Fruit fly (Drosophila melanogaster): ENCODE results near the gene CG10646.

The CG10646 gene

dm6 chr3L:12523941-12524340 is 20.2 kb upstream of the CG10646 start, which contains the start of the genes ver and Gcn5 (continued):
- TF ChIP-seq CG10959 (GFP tag; IDR thresholded peaks at IDR 0.05), result peak; percentile 85
- TF ChIP-seq jumu (GFP tag; optimal IDR thresholded peaks at IDR 0.05), result peak; percentile 78
- TF ChIP-seq CG15073 (GFP tag; optimal IDR thresholded peaks at IDR 0.05), result peak; percentile 20
- TF ChIP-seq Pdp1 (GFP tag; optimal IDR thresholded peaks at IDR 0.05), result peak; percentile 85 to 86
- TF ChIP-seq CG7987 (GFP tag; optimal IDR thresholded peaks at IDR 0.05), result peak; percentile 81
- peak; percentile 73 for TF ChIP-seq eyg (GFP tag; optimal IDR thresholded peaks at IDR 0.05)
- TF ChIP-seq repo (GFP tag; optimal IDR thresholded peaks at IDR 0.05), result peak; percentile 49
- TF ChIP-seq CG4282 (GFP tag; optimal IDR thresholded peaks at IDR 0.05), result peak; percentile 10
- no peak for TF ChIP-seq hb (GFP tag; IDR thresholded peaks at IDR 0.05; ENCODE audit: partially characterized antibody)
- TF ChIP-seq CG14014 (GFP tag; IDR thresholded peaks at IDR 0.05), result peak; percentile 94
- peak; percentile 91 for TF ChIP-seq ase (GFP tag; IDR thresholded peaks at IDR 0.05)
- TF ChIP-seq Poxn (GFP tag; IDR thresholded peaks at IDR 0.05), result peak; percentile 78; the same call in 1 of the 2 replicates
- TF ChIP-seq ap (GFP tag; IDR thresholded peaks at IDR 0.05), result peak; percentile 84
- peak; percentile 100 for TF ChIP-seq trem (tag; optimal IDR thresholded peaks at IDR 0.05)
- TF ChIP-seq dm (GFP tag; optimal IDR thresholded peaks at IDR 0.05), result peak; percentile 62
- TF ChIP-seq sr (GFP tag; IDR thresholded peaks at IDR 0.05), result peak; percentile 75; the same call in 2 of the 3 replicates
- TF ChIP-seq CG7786 (GFP tag; optimal IDR thresholded peaks at IDR 0.05), result peak; percentile 80
- TF ChIP-seq CG6765 (GFP tag; optimal IDR thresholded peaks at IDR 0.05), result peak; percentile 74
- TF ChIP-seq crc (GFP tag; optimal IDR thresholded peaks at IDR 0.05), result peak; percentile 71
- peak; percentile 90 for TF ChIP-seq CG12769 (tag; optimal IDR thresholded peaks at IDR 0.05)
- no peak for TF ChIP-seq yki (optimal IDR thresholded peaks at IDR 0.05)
- peak; percentile 92 for TF ChIP-seq Dek (tag; optimal IDR thresholded peaks at IDR 0.05)
- no peak for TF ChIP-seq pita (GFP tag; optimal IDR thresholded peaks at IDR 0.05)
- peak; percentile 64 for TF ChIP-seq CHES-1-like (GFP tag; optimal IDR thresholded peaks at IDR 0.05)
- TF ChIP-seq CG9797 (GFP tag; optimal IDR thresholded peaks at IDR 0.05), result peak; percentile 67
- TF ChIP-seq bbx (GFP tag; IDR thresholded peaks at IDR 0.05; ENCODE audit: partially characterized antibody), result 0 out of 2 replicates have a peak, but pooled peaks have one; percentile 13
- TF ChIP-seq H15 (GFP tag; IDR thresholded peaks at IDR 0.05), result peak; percentile 94
- peak; percentile 21 for TF ChIP-seq Elba2 (GFP tag; optimal IDR thresholded peaks at IDR 0.05)
- peak; percentile 87 for TF ChIP-seq Asciz (GFP tag; optimal IDR thresholded peaks at IDR 0.05)
- peak; percentile 72 for TF ChIP-seq CG17912 (GFP tag; optimal IDR thresholded peaks at IDR 0.05)
- peak; percentile 68 for TF ChIP-seq Adf1 (GFP tag; IDR thresholded peaks at IDR 0.05)
- peak; percentile 93 for TF ChIP-seq Awh (GFP tag; IDR thresholded peaks at IDR 0.05)
- TF ChIP-seq CG2199 (GFP tag; IDR thresholded peaks at IDR 0.05), result 0 out of 3 replicates have a peak, but pooled peaks have one; percentile 77
- peak; percentile 95 for TF ChIP-seq slbo (GFP tag; IDR thresholded peaks at IDR 0.05)
- TF ChIP-seq GATAe (GFP tag; conservative IDR thresholded peaks at IDR 0.05), result 0 out of 2 replicates have a peak, but pooled peaks have one; percentile 60
- TF ChIP-seq Camta (GFP tag; optimal IDR thresholded peaks at IDR 0.05), result peak; percentile 80
- peak; percentile 82 for TF ChIP-seq E2f2 (GFP tag; IDR thresholded peaks at IDR 0.05)
- peak; percentile 89 for TF ChIP-seq CG1603 (tag; optimal IDR thresholded peaks at IDR 0.05)
- TF ChIP-seq pnt (GFP tag; optimal IDR thresholded peaks at IDR 0.05), result peak; percentile 77
- TF ChIP-seq CG4854 (GFP tag; optimal IDR thresholded peaks at IDR 0.05), result peak; percentile 80
- no peak for TF ChIP-seq Scr (GFP tag; IDR thresholded peaks at IDR 0.05; ENCODE audit: partially characterized antibody)
- no peak for TF ChIP-seq abd-A (tag; optimal IDR thresholded peaks at IDR 0.05)
- TF ChIP-seq al (GFP tag; IDR thresholded peaks at IDR 0.05), result peak; percentile 93
- TF ChIP-seq CG7839 (tag; optimal IDR thresholded peaks at IDR 0.05), result peak; percentile 93
- peak; percentile 91 for TF ChIP-seq CG4730 (GFP tag; IDR thresholded peaks at IDR 0.05)
- peak; percentile 85 for TF ChIP-seq pum (GFP tag; optimal IDR thresholded peaks at IDR 0.05)
- TF ChIP-seq NFAT (GFP tag; IDR thresholded peaks at IDR 0.05), result peak; percentile 91
- TF ChIP-seq sim (GFP tag; IDR thresholded peaks at IDR 0.05), result peak; percentile 76
- peak; percentile 36 for TF ChIP-seq NC2α (GFP tag; optimal IDR thresholded peaks at IDR 0.05)
- peak; percentile 77 for TF ChIP-seq cas (GFP tag; IDR thresholded peaks at IDR 0.05)
- TF ChIP-seq CG4328 (GFP tag; optimal IDR thresholded peaks at IDR 0.05), result peak; percentile 74
- peak; percentile 65 for TF ChIP-seq Atf3 (GFP tag; optimal IDR thresholded peaks at IDR 0.05)
